Worm (Caenorhabditis elegans) whole organism, L2 larva: ENCODE data around the gene T24D5.3.

Source experiments
- F13H6.1 ChIP-seq: sonication (generic microtip); optimal IDR thresholded peaks from 2 replicates; lab custom pipeline; 2016; ENCODE audit warnings: missing genetic modification characterization, missing compliant biosample characterization
- R02D3.7 ChIP-seq: fragments of 150-350 bp; optimal IDR thresholded peaks from 2 replicates; lab custom pipeline; 2014; ENCODE audit warnings: missing biosample characterization, missing genetic modification characterization
- ZK546.5 ChIP-seq: sonication (generic microtip); optimal IDR thresholded peaks from 2 replicates; lab custom pipeline; 2017; ENCODE audit warnings: missing biosample characterization, missing genetic modification characterization
- ceh-16 ChIP-seq: fragments of 150-350 bp; optimal IDR thresholded peaks from 2 replicates; lab custom pipeline; 2014; ENCODE audit warnings: missing biosample characterization, missing genetic modification characterization
- elt-3 ChIP-seq: sonication (generic microtip); optimal IDR thresholded peaks from 2 replicates; lab custom pipeline; 2017; ENCODE audit warnings: missing biosample characterization, missing genetic modification characterization
- fos-1 ChIP-seq: fragments of 150-350 bp; optimal IDR thresholded peaks from 2 replicates; lab custom pipeline; 2014; ENCODE audit warnings: missing biosample characterization, missing genetic modification characterization
- nhr-25 ChIP-seq: fragments of 150-350 bp; sonication (generic microtip); optimal IDR thresholded peaks from 3 replicates; lab custom pipeline; 2014; ENCODE audit warnings: missing biosample characterization, missing genetic modification characterization
- nhr-77 ChIP-seq: fragments of 150-350 bp; optimal IDR thresholded peaks from 2 replicates; lab custom pipeline; 2014; ENCODE audit warnings: missing biosample characterization, missing genetic modification characterization

ce11 chrX:12551633-12552032, 28.2 kb upstream of the T24D5.3 start, which contains the start of gene npr-4:
- TF ChIP-seq nhr-25 (tag; lab: Kevin White, UChicago): no peak
- TF ChIP-seq F13H6.1 (tag; lab: Kevin White, UChicago): no peak
- TF ChIP-seq R02D3.7 (tag; lab: Kevin White, UChicago): no peak
- TF ChIP-seq fos-1 (tag; lab: Kevin White, UChicago): no peak
- TF ChIP-seq ceh-16: no peak
- no peak for TF ChIP-seq elt-3
- TF ChIP-seq ZK546.5: no peak
- no peak for TF ChIP-seq nhr-77 (tag; lab: Kevin White, UChicago)
